Worm (Caenorhabditis elegans) whole organism, young adult: ENCODE measurements around the gene atg-7.

Experiments
- D2030.7 ChIP-seq: fragments of 200-800 bp; sonication (Bioruptor generic); IDR thresholded peaks from 2 replicates; pipeline ENCODE4 v1.3.6; 2022; ENCODE audit warnings: missing genetic modification reagents, missing genetic modification characterization, missing compliant biosample characterization
- F39B2.1 ChIP-seq: fragments of 200-800 bp; sonication (Bioruptor generic); IDR thresholded peaks from 2 replicates; pipeline ENCODE4 v1.3.6; 2022; ENCODE audit warnings: missing genetic modification reagents, missing genetic modification characterization, missing compliant biosample characterization
- F55B11.4 ChIP-seq: sonication (generic microtip); optimal IDR thresholded peaks from 2 replicates; lab custom pipeline; 2016; ENCODE audit warnings: missing compliant biosample characterization, missing genetic modification characterization, borderline replicate concordance; ENCODE audit not compliant: insufficient read depth
- ama-1 ChIP-seq, 3 experiments: fragments of 150-350 bp in 1 of 3; sonication (generic microtip) in 2 of 3; optimal IDR thresholded peaks; 2 replicates each; lab custom pipeline; 2014 to 2018; ENCODE audit warnings: missing biosample characterization in 2 of 3, missing genetic modification characterization in 2 of 3, missing genetic modification reagents in 2 of 3
- ceh-27 ChIP-seq: fragments of 200-800 bp; sonication (Bioruptor generic); optimal IDR thresholded peaks from 2 replicates; lab custom pipeline; 2018; ENCODE audit warnings: mild to moderate bottlenecking, missing genetic modification characterization, moderate library complexity, missing compliant biosample characterization
- chd-7 ChIP-seq: sonication (generic microtip); optimal IDR thresholded peaks from 2 replicates; lab custom pipeline; 2016; ENCODE audit warnings: mild to moderate bottlenecking, missing genetic modification characterization, moderate library complexity, missing compliant biosample characterization
- fkh-3 ChIP-seq: sonication (generic microtip); optimal IDR thresholded peaks from 2 replicates; lab custom pipeline; 2016; ENCODE audit warnings: mild to moderate bottlenecking, missing genetic modification characterization, missing compliant biosample characterization
- hrde-1 ChIP-seq: sonication (generic microtip); optimal IDR thresholded peaks from 2 replicates; lab custom pipeline; 2016; ENCODE audit warnings: missing genetic modification characterization, mild to moderate bottlenecking, missing compliant biosample characterization, moderate library complexity, missing genotype, missing genetic modification reagents, borderline replicate concordance
- sdz-38 ChIP-seq: sonication (generic microtip); optimal IDR thresholded peaks from 2 replicates; lab custom pipeline; 2016; ENCODE audit warnings: missing genotype, missing genetic modification characterization, missing compliant biosample characterization
- unc-62 ChIP-seq: fragments of 150-350 bp; optimal IDR thresholded peaks from 2 replicates; lab custom pipeline; 2014; ENCODE audit warnings: missing biosample characterization, missing genetic modification reagents, missing genetic modification characterization
- ztf-22 ChIP-seq: fragments of 200-800 bp; sonication (Bioruptor generic); optimal IDR thresholded peaks from 2 replicates; lab custom pipeline; 2018; ENCODE audit warnings: mild to moderate bottlenecking, missing genetic modification characterization, moderate library complexity, missing compliant biosample characterization
- ztf-28 ChIP-seq: fragments of 200-800 bp; sonication (Bioruptor generic); IDR thresholded peaks from 2 replicates; pipeline ENCODE4 v1.3.6; 2022; ENCODE audit warnings: missing genetic modification reagents, missing genetic modification characterization, missing compliant biosample characterization

ce11 chrIV:11036222-11036621, 44.6 kb downstream of the atg-7 start, which contains the start of gene fkb-1:
- TF ChIP-seq hrde-1 (tag; lab: Kevin White, UChicago) (no peak), ztf-22 (GFP tag; lab: Kevin White, UChicago) (no peak), F39B2.1 (GFP tag; lab: Robert Waterston, UW) (no peak), ztf-28 (GFP tag; lab: Robert Waterston, UW) (no peak), ceh-27 (GFP tag; lab: Kevin White, UChicago) (no peak), sdz-38 (tag; lab: Kevin White, UChicago) (no peak), D2030.7 (GFP tag; lab: Robert Waterston, UW) (no peak), chd-7 (tag; lab: Kevin White, UChicago) (no peak), unc-62 (no peak), fkh-3 (tag; lab: Kevin White, UChicago) (no peak), ama-1 (optimal IDR thresholded peaks at IDR 0.05; lab: Kevin White, UChicago) (no peak), ama-1 (GFP tag; optimal IDR thresholded peaks at IDR 0.05; lab: Kevin White, UChicago) (no peak), F55B11.4 (tag; lab: Kevin White, UChicago) (no peak)
